Fruit fly (Drosophila melanogaster) whole organism, embryonic: ENCODE measurements around the gene Idi.
A peak's percentile ranks its signal among the peaks of the same experiment; 100 is the strongest.

Source experiments
- CG31441 ChIP-seq: fragments of 200-800 bp; sonication (Bioruptor generic); IDR thresholded peaks from 2 replicates; pipeline ENCODE4 v1.3.6; 2022; ENCODE audit warnings: missing biosample characterization, missing genetic modification characterization
- CG3995 ChIP-seq: fragments of 200-800 bp; sonication (Bioruptor generic); optimal IDR thresholded peaks from 3 replicates; lab custom pipeline; 2016; ENCODE audit warnings: missing biosample characterization, missing genetic modification characterization
- HLHmδ ChIP-seq: fragments of 200-800 bp; sonication (Bioruptor generic); optimal IDR thresholded peaks from 2 replicates; lab custom pipeline; 2018; ENCODE audit warnings: missing biosample characterization, mild to moderate bottlenecking, missing genetic modification characterization, moderate library complexity
- Myb ChIP-seq: fragments of 200-800 bp; sonication (Bioruptor generic); optimal IDR thresholded peaks from 2 replicates; lab custom pipeline; 2016; ENCODE audit warnings: missing biosample characterization, missing genetic modification characterization
- kni ChIP-seq: fragments of 200-800 bp; sonication (Bioruptor generic); optimal IDR thresholded peaks from 3 replicates; lab custom pipeline; 2017; ENCODE audit warnings: mild to moderate bottlenecking, missing biosample characterization, missing genetic modification reagents, missing genetic modification characterization

- TF ChIP-seq Myb (no peak), kni (GFP tag; lab: Kevin White, UChicago) (no peak), CG3995 (GFP tag; lab: Kevin White, UChicago) (no peak), CG31441 (GFP tag; lab: Robert Waterston, UW) (0 out of 2 replicates have a peak, but pooled peaks have one; percentile 11), HLHmδ (no peak)
These were observed 6.7 kb upstream of the Idi start for dm6 chr3R:21263177-21263576.
